Worm (Caenorhabditis elegans) whole organism, L4/young adult: Measurements from ENCODE around the gene gldc-1.
"Not testable (repeated sequence)": the region's sequence is repeated elsewhere in the genome, so short reads cannot be mapped to it uniquely, and the experiment has no call there.

Source experiments
- W03F9.2 ChIP-seq: fragments of 150-350 bp; optimal IDR thresholded peaks from 2 replicates; lab custom pipeline; 2014; ENCODE audit warnings: missing biosample characterization, missing genetic modification characterization
- dao-5 ChIP-seq: sonication (generic microtip); optimal IDR thresholded peaks from 2 replicates; lab custom pipeline; 2016; ENCODE audit warnings: missing genotype, missing genetic modification characterization, moderate library complexity, missing compliant biosample characterization
- him-1 ChIP-seq: sonication (generic microtip); optimal IDR thresholded peaks from 2 replicates; lab custom pipeline; 2016; ENCODE audit warnings: missing genotype, missing genetic modification reagents, missing genetic modification characterization, missing compliant biosample characterization

Gene gldc-1

ce11 chrII:6050120-6050519, at the start of gene gldc-1:
Gene gldc-1, plus strand, starts transcription at chrII:6050420.
- TF ChIP-seq W03F9.2 (no peak), dao-5 (no peak), him-1 (tag; lab: Kevin White, UChicago) (no peak)

- TF ChIP-seq dao-5: no peak
- TF ChIP-seq him-1 (tag; lab: Kevin White, UChicago): no peak
- TF ChIP-seq W03F9.2: no peak
Measured at ce11 chrII:6001004-6001403, 49.2 kb upstream of the gldc-1 start.

- TF ChIP-seq dao-5; W03F9.2; him-1 (tag; lab: Kevin White, UChicago): not testable (repeated sequence)
Measured at ce11 chrII:6008887-6009286, 41.3 kb upstream of the gldc-1 start, which contains the start of gene ZK84.4. Gene ZK84.4, minus strand, starts transcription at chrII:6008987.

ce11 chrII:6010544-6010943, 39.7 kb upstream of the gldc-1 start, which contains the start of gene ins-20:
Gene ins-20, plus strand, starts transcription at chrII:6010844.
- TF ChIP-seq him-1 (tag; lab: Kevin White, UChicago) (no peak), dao-5 (no peak), W03F9.2 (no peak)

ce11 chrII:6014057-6014456, 36.2 kb upstream of the gldc-1 start, which contains the start of gene ZK84.2:
Gene ZK84.2, plus strand, starts transcription at chrII:6014357.
- TF ChIP-seq W03F9.2; dao-5; him-1 (tag; lab: Kevin White, UChicago): not testable (repeated sequence)

ce11 chrII:6016410-6016809, 33.8 kb upstream of the gldc-1 start, which contains the start of gene ZK84.5:
Gene ZK84.5, minus strand, starts transcription at chrII:6016510.
- TF ChIP-seq him-1 (tag; lab: Kevin White, UChicago) (no peak), W03F9.2 (no peak), dao-5 (no peak)

ce11 chrII:6020353-6020752, 29.9 kb upstream of the gldc-1 start, which contains the start of gene ZK84.1:
Gene ZK84.1, plus strand, starts transcription at chrII:6020653.
- TF ChIP-seq dao-5: no peak
- TF ChIP-seq him-1 (tag; lab: Kevin White, UChicago): no peak
- TF ChIP-seq W03F9.2: no peak

ce11 chrII:6022596-6022995, 27.6 kb upstream of the gldc-1 start:
- TF ChIP-seq him-1 (tag; lab: Kevin White, UChicago) (no peak), dao-5 (no peak), W03F9.2 (no peak)

ce11 chrII:6024879-6025278, 25.3 kb upstream of the gldc-1 start, which contains the start of gene R12C12.9:
Gene R12C12.9, minus strand, starts transcription at chrII:6024979.
- TF ChIP-seq W03F9.2 (no peak), him-1 (tag; lab: Kevin White, UChicago) (no peak), dao-5 (no peak)

ce11 chrII:6025647-6026046, 24.6 kb upstream of the gldc-1 start:
- TF ChIP-seq W03F9.2 (no peak), him-1 (tag; lab: Kevin White, UChicago) (no peak), dao-5 (no peak)

- TF ChIP-seq him-1 (tag; lab: Kevin White, UChicago): no peak
- TF ChIP-seq dao-5: no peak
- TF ChIP-seq W03F9.2: no peak
Measured at ce11 chrII:6026646-6027045, 23.6 kb upstream of the gldc-1 start.

ce11 chrII:6028594-6029141, 21.6 kb upstream of the gldc-1 start:
- TF ChIP-seq him-1 (tag; lab: Kevin White, UChicago): no peak
- TF ChIP-seq dao-5: no peak
- no peak for TF ChIP-seq W03F9.2

ce11 chrII:6031106-6031505, 19.1 kb upstream of the gldc-1 start, which contains the start of gene frpr-16:
Gene frpr-16, minus strand, starts transcription at chrII:6031206.
- TF ChIP-seq dao-5 (no peak), W03F9.2 (no peak), him-1 (tag; lab: Kevin White, UChicago) (no peak)

- TF ChIP-seq W03F9.2 (no peak), dao-5 (no peak), him-1 (tag; lab: Kevin White, UChicago) (no peak)
Measured at ce11 chrII:6043166-6043565, 7.1 kb upstream of the gldc-1 start, which contains the start of gene R12C12.10. Gene R12C12.10, minus strand, starts transcription at chrII:6043266.

ce11 chrII:6045048-6045447, 5.2 kb upstream of the gldc-1 start, which contains the start of gene R12C12.5:
Gene R12C12.5, minus strand, starts transcription at chrII:6045148.
- TF ChIP-seq W03F9.2 (no peak), him-1 (tag; lab: Kevin White, UChicago) (no peak), dao-5 (no peak)
